Worm (Caenorhabditis elegans) whole organism, late embryonic: ENCODE measurements around the gene srg-41.

Experiments
- che-1 ChIP-seq: sonication (generic microtip); optimal IDR thresholded peaks from 2 replicates; lab custom pipeline; 2016; ENCODE audit warnings: mild to moderate bottlenecking, missing genetic modification characterization, missing compliant biosample characterization
- madf-2 ChIP-seq: sonication (generic microtip); optimal IDR thresholded peaks from 2 replicates; lab custom pipeline; 2017; ENCODE audit warnings: missing genetic modification characterization, missing compliant biosample characterization
- nfya-1 ChIP-seq: sonication (generic microtip); optimal IDR thresholded peaks from 2 replicates; lab custom pipeline; 2017; ENCODE audit warnings: missing genetic modification characterization, mild to moderate bottlenecking, missing compliant biosample characterization, antibody characterized with exemption, moderate library complexity
- pqm-1 ChIP-seq: sonication (generic microtip); optimal IDR thresholded peaks from 2 replicates; lab custom pipeline; 2016; ENCODE audit warnings: missing genetic modification characterization, missing compliant biosample characterization
- sdc-2 ChIP-seq: sonication (generic microtip); optimal IDR thresholded peaks from 2 replicates; lab custom pipeline; 2016; ENCODE audit warnings: missing genotype, missing genetic modification characterization, missing compliant biosample characterization

DNA sequence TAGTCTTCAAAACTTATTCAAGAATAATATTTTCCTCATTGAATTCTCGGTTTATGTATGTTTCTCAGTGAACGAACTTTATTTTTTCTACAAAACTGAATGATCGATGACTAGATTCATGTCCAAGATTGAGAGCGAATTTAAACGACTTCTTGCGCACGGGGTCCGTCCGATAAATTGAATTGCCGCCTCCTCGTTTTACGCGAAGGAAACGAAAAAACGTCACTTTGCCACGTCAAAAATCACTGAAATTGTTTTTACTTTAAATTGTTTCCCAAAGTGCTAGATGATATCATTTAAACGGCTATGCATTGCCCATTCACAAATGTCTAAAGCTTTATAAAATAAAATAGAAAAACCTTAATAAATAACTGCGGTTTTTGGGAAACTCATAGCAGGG, 6.1 kb upstream of the srg-41 start:
- TF ChIP-seq pqm-1 (tag; lab: Kevin White, UChicago) (no peak), nfya-1 (tag; lab: Kevin White, UChicago) (no peak), madf-2 (tag; lab: Kevin White, UChicago) (no peak), che-1 (no peak), sdc-2 (tag; lab: Kevin White, UChicago) (no peak)
